Worm (Caenorhabditis elegans) whole organism, young adult: ENCODE data around the gene nep-3.

ENCODE experiments used
- C17E4.6 ChIP-seq: fragments of 200-800 bp; sonication (Bioruptor generic); IDR thresholded peaks from 2 replicates; pipeline ENCODE4 v1.3.6; 2022; ENCODE audit warnings: missing genetic modification reagents, missing genetic modification characterization, missing compliant biosample characterization
- F49E8.2 ChIP-seq: sonication (generic microtip); optimal IDR thresholded peaks from 3 replicates; lab custom pipeline; 2017; ENCODE audit warnings: missing genetic modification characterization, mild to moderate bottlenecking, missing compliant biosample characterization, antibody characterized with exemption, moderate library complexity; ENCODE audit not compliant: insufficient read depth
- F55B11.4 ChIP-seq: sonication (generic microtip); optimal IDR thresholded peaks from 2 replicates; lab custom pipeline; 2016; ENCODE audit warnings: missing compliant biosample characterization, missing genetic modification characterization, borderline replicate concordance; ENCODE audit not compliant: insufficient read depth
- Y56A3A.18 ChIP-seq: fragments of 200-800 bp; sonication (Bioruptor generic); IDR thresholded peaks from 2 replicates; pipeline ENCODE4 v1.3.6; 2022; ENCODE audit warnings: missing genetic modification reagents, missing genetic modification characterization, missing compliant biosample characterization
- atf-7 ChIP-seq: sonication (generic microtip); optimal IDR thresholded peaks from 2 replicates; lab custom pipeline; 2017; ENCODE audit warnings: mild to moderate bottlenecking, missing genetic modification characterization, missing compliant biosample characterization
- attf-5 ChIP-seq: fragments of 200-800 bp; sonication (Bioruptor generic); optimal IDR thresholded peaks from 2 replicates; lab custom pipeline; 2018; ENCODE audit warnings: mild to moderate bottlenecking, missing genetic modification characterization, missing compliant biosample characterization
- bed-2 ChIP-seq: fragments of 200-800 bp; sonication (Bioruptor generic); IDR thresholded peaks from 2 replicates; pipeline ENCODE4 v1.3.6; 2022; ENCODE audit warnings: missing genetic modification reagents, missing genetic modification characterization, missing compliant biosample characterization
- cebp-2 ChIP-seq: fragments of 200-800 bp; sonication (Bioruptor generic); IDR thresholded peaks from 2 replicates; pipeline ENCODE4 v1.3.6; 2022; ENCODE audit warnings: missing genetic modification characterization, missing compliant biosample characterization
- ceh-100 ChIP-seq: fragments of 200-800 bp; sonication (Bioruptor generic); IDR thresholded peaks from 2 replicates; pipeline ENCODE4 v1.3.6; 2022; ENCODE audit warnings: missing genetic modification reagents, missing genetic modification characterization, missing compliant biosample characterization
- ceh-58 ChIP-seq: fragments of 200-800 bp; sonication (Bioruptor generic); IDR thresholded peaks from 2 replicates; pipeline ENCODE4 v1.3.6; 2022; ENCODE audit warnings: missing genetic modification characterization, missing compliant biosample characterization
- die-1 ChIP-seq: sonication (generic microtip); optimal IDR thresholded peaks from 2 replicates; lab custom pipeline; 2016; ENCODE audit warnings: missing genotype, mild to moderate bottlenecking, missing genetic modification characterization, missing compliant biosample characterization
- dox-1 ChIP-seq: fragments of 200-800 bp; sonication (Bioruptor generic); IDR thresholded peaks from 2 replicates; pipeline ENCODE4 v1.3.6; 2022; ENCODE audit warnings: missing genetic modification reagents, missing genetic modification characterization, missing compliant biosample characterization
- egrh-3 ChIP-seq: fragments of 200-800 bp; sonication (Bioruptor generic); IDR thresholded peaks from 2 replicates; pipeline ENCODE4 v1.3.6; 2022; ENCODE audit warnings: missing genetic modification reagents, missing genetic modification characterization, missing compliant biosample characterization
- hlh-26 ChIP-seq: fragments of 200-800 bp; sonication (Bioruptor generic); conservative IDR thresholded peaks from 2 replicates; pipeline ENCODE4 v1.3.6; 2022; ENCODE audit warnings: missing genetic modification reagents, missing genetic modification characterization, missing compliant biosample characterization
- hmg-1.2 ChIP-seq: fragments of 200-800 bp; sonication (Bioruptor generic); IDR thresholded peaks from 2 replicates; pipeline ENCODE4 v1.3.6; 2022; ENCODE audit warnings: missing genetic modification reagents, missing genetic modification characterization, missing compliant biosample characterization
- hmg-20 ChIP-seq: fragments of 200-800 bp; sonication (Bioruptor generic); IDR thresholded peaks from 2 replicates; pipeline ENCODE4 v1.3.6; 2022; ENCODE audit warnings: missing genetic modification reagents, missing genetic modification characterization, missing compliant biosample characterization
- madf-10 ChIP-seq: sonication (generic microtip); optimal IDR thresholded peaks from 2 replicates; lab custom pipeline; 2016; ENCODE audit warnings: mild to moderate bottlenecking, missing genetic modification characterization, missing compliant biosample characterization
- madf-6 ChIP-seq: fragments of 200-800 bp; sonication (Bioruptor generic); IDR thresholded peaks from 2 replicates; pipeline ENCODE4 v1.3.6; 2022; ENCODE audit warnings: missing genetic modification reagents, missing genetic modification characterization, missing compliant biosample characterization
- madf-8 ChIP-seq: fragments of 200-800 bp; sonication (Bioruptor generic); conservative IDR thresholded peaks from 2 replicates; pipeline ENCODE4 v1.3.6; 2022; ENCODE audit warnings: missing genetic modification reagents, missing genetic modification characterization, missing compliant biosample characterization
- mel-28 ChIP-seq: sonication (generic microtip); optimal IDR thresholded peaks from 2 replicates; lab custom pipeline; 2016; ENCODE audit warnings: borderline replicate concordance, mild to moderate bottlenecking, missing genetic modification characterization, missing compliant biosample characterization
- mes-4 ChIP-seq: sonication (generic microtip); optimal IDR thresholded peaks from 2 replicates; lab custom pipeline; 2016; ENCODE audit warnings: missing genotype, missing genetic modification characterization, missing compliant biosample characterization
- mxl-1 ChIP-seq: sonication (generic microtip); optimal IDR thresholded peaks from 2 replicates; lab custom pipeline; 2016; ENCODE audit warnings: missing genetic modification characterization, missing compliant biosample characterization
- nfya-2 ChIP-seq: fragments of 200-800 bp; sonication (Bioruptor generic); IDR thresholded peaks from 2 replicates; pipeline ENCODE4 v1.3.6; 2022; ENCODE audit warnings: missing genetic modification reagents, missing genetic modification characterization, missing compliant biosample characterization
- nhr-120 ChIP-seq: fragments of 200-800 bp; sonication (Bioruptor generic); IDR thresholded peaks from 2 replicates; pipeline ENCODE4 v1.3.6; 2022; ENCODE audit warnings: missing genetic modification characterization, missing compliant biosample characterization
- rcor-1 ChIP-seq: fragments of 200-800 bp; sonication (Bioruptor generic); IDR thresholded peaks from 2 replicates; pipeline ENCODE4 v1.3.6; 2022; ENCODE audit warnings: missing genetic modification reagents, missing genetic modification characterization, missing compliant biosample characterization
- rec-8 ChIP-seq, 2 experiments: sonication (generic microtip); optimal IDR thresholded peaks; 2 replicates each; lab custom pipeline; 2016; ENCODE audit warnings: mild to moderate bottlenecking in 2 of 2, missing genetic modification characterization in 2 of 2, missing genetic modification reagents in 2 of 2, missing genotype in 2 of 2, missing biosample characterization in 1 of 2, missing compliant biosample characterization in 1 of 2, moderate library complexity in 1 of 2
- sea-2 ChIP-seq: fragments of 200-800 bp; sonication (Bioruptor generic); IDR thresholded peaks from 2 replicates; pipeline ENCODE4 v1.3.6; 2022; ENCODE audit warnings: missing genetic modification characterization, missing compliant biosample characterization
- snpc-4 ChIP-seq, 5 experiments: fragments of 150-350 bp in 1 of 5; sonication (generic microtip) in 4 of 5; optimal IDR thresholded peaks; 2 replicates each; lab custom pipeline; 2014 to 2018; ENCODE audit warnings: missing genetic modification characterization in 5 of 5, missing biosample characterization in 3 of 5, antibody characterized with exemption in 2 of 5, mild to moderate bottlenecking in 2 of 5, missing compliant biosample characterization in 2 of 5, missing genotype in 2 of 5, moderate library complexity in 2 of 5, missing genetic modification reagents in 1 of 5
- somi-1 ChIP-seq: fragments of 200-800 bp; sonication (Bioruptor generic); optimal IDR thresholded peaks from 2 replicates; lab custom pipeline; 2018; ENCODE audit warnings: mild to moderate bottlenecking, missing genetic modification characterization, missing compliant biosample characterization
- sptf-2 ChIP-seq: fragments of 200-800 bp; sonication (Bioruptor generic); optimal IDR thresholded peaks from 2 replicates; lab custom pipeline; 2018; ENCODE audit warnings: mild to moderate bottlenecking, missing genetic modification characterization, missing compliant biosample characterization
- unc-130 ChIP-seq: sonication (generic microtip); optimal IDR thresholded peaks from 2 replicates; lab custom pipeline; 2016; ENCODE audit warnings: missing genetic modification reagents, missing genetic modification characterization, missing compliant biosample characterization
- zfh-2 ChIP-seq: fragments of 200-800 bp; sonication (Bioruptor generic); conservative IDR thresholded peaks from 2 replicates; pipeline ENCODE4 v1.3.6; 2022; ENCODE audit warnings: missing genetic modification reagents, missing genetic modification characterization, missing compliant biosample characterization
- zim-3 ChIP-seq: sonication (generic microtip); optimal IDR thresholded peaks from 2 replicates; lab custom pipeline; 2017; ENCODE audit warnings: mild to moderate bottlenecking, missing genetic modification characterization, moderate library complexity, missing compliant biosample characterization
- ztf-26 ChIP-seq: sonication (generic microtip); optimal IDR thresholded peaks from 2 replicates; lab custom pipeline; 2017; ENCODE audit warnings: missing genetic modification characterization, missing compliant biosample characterization
- ztf-3 ChIP-seq: fragments of 200-800 bp; sonication (Bioruptor generic); optimal IDR thresholded peaks from 2 replicates; lab custom pipeline; 2018; ENCODE audit warnings: mild to moderate bottlenecking, missing genetic modification characterization, missing compliant biosample characterization
- ztf-6 ChIP-seq: fragments of 200-800 bp; sonication (Bioruptor generic); IDR thresholded peaks from 2 replicates; pipeline ENCODE4 v1.3.6; 2022; ENCODE audit warnings: missing genetic modification reagents, missing genetic modification characterization, missing compliant biosample characterization

The nep-3 gene

DNA sequence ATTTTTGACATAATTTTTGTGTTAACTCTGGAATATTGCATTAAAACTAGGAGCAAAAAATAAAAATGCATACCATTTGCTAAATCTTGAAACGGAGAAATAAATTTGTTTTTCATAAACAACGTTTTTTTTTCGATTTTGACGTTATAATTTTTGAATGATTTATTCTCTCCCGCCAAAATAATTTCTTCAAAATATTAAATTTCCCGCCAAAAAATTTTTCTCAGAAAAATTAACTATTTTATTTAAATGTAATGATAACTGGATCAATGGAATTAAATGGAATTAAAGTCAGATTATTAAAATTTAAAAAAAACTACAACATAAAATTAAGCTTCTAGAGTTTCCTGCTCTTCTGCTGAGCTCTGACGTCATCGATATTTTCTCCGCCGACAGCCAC, at the start of gene nep-3:
Gene nep-3, minus strand, starts transcription at position 101 of the 400 bp plus-strand sequence.
- TF ChIP-seq ceh-100 (GFP tag; lab: Robert Waterston, UW), result no peak
- TF ChIP-seq atf-7 (tag; lab: Kevin White, UChicago), result no peak
- no peak for TF ChIP-seq ceh-58
- TF ChIP-seq hmg-1.2 (GFP tag; lab: Robert Waterston, UW), result no peak
- no peak for TF ChIP-seq rcor-1
- TF ChIP-seq zfh-2, result no peak
- TF ChIP-seq Y56A3A.18, result no peak
- TF ChIP-seq C17E4.6 (GFP tag; lab: Robert Waterston, UW), result no peak
- no peak for TF ChIP-seq ztf-26 (tag; lab: Kevin White, UChicago)
- TF ChIP-seq mxl-1 (tag; lab: Kevin White, UChicago), result no peak
- TF ChIP-seq madf-8 (GFP tag; lab: Robert Waterston, UW), result no peak
- no peak for TF ChIP-seq zim-3 (tag; lab: Kevin White, UChicago)
- no peak for TF ChIP-seq unc-130

DNA sequence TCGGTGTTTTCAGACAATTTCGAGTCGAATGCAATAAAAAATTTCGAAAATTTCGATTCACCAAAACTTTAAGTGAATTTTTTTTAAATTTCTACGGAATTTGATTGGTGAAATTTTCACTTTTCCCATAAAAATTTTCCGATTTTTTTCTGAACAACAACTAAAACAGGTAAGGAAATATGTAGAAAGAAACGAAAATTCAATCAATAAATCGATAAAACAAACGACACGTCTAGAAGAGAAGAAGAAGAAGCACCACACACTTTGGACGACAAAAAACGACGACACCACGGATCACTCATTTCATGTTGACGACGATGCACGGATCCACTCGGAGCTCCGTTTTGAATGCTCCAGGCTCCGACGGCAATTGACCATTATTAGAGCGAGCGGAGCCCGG, 45.7 kb upstream of the nep-3 start:
- no peak for TF ChIP-seq attf-5 (GFP tag; lab: Kevin White, UChicago)
- TF ChIP-seq ztf-6 (GFP tag; lab: Robert Waterston, UW), result no peak
- no peak for TF ChIP-seq hmg-1.2 (GFP tag; lab: Robert Waterston, UW)
- no peak for TF ChIP-seq rec-8 (tag; optimal IDR thresholded peaks at IDR 0.05; lab: Kevin White, UChicago)
- TF ChIP-seq C17E4.6 (GFP tag; lab: Robert Waterston, UW), result no peak
- no peak for TF ChIP-seq F55B11.4
- TF ChIP-seq madf-6 (GFP tag; lab: Robert Waterston, UW), result no peak
- no peak for TF ChIP-seq unc-130
- no peak for TF ChIP-seq sea-2 (GFP tag; lab: Robert Waterston, UW)
- no peak for TF ChIP-seq somi-1
- TF ChIP-seq mel-28 (tag; lab: Kevin White, UChicago), result no peak
- no peak for TF ChIP-seq ztf-3 (GFP tag; lab: Kevin White, UChicago)
- no peak for TF ChIP-seq ceh-58
- no peak for TF ChIP-seq die-1 (tag; lab: Kevin White, UChicago)

DNA sequence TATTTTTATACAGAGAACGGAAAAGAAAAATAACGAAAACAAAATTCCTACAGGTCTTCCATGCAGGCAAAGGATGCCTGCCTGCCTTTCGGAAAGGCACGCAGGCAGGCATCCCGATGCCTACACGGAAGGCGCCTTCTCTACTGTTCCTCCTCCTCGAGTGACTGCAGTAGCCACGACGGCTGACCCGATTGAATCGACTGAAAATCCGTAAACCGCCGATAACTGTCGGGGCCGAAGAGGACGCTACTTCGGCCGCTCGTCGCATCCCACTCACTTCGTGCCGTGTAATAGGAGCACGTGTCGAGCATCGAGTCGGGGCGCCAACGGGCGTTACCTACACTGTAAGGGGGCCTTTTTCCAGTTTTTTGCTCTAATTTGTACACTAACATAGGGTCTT, 43.6 kb upstream of the nep-3 start:
- TF ChIP-seq mxl-1 (tag; lab: Kevin White, UChicago) (no peak), madf-10 (no peak), hlh-26 (no peak), egrh-3 (peak; percentile 11; the same call in 1 of the 2 replicates), snpc-4 (GFP tag; optimal IDR thresholded peaks at IDR 0.05; lab: Kevin White, UChicago) (no peak), snpc-4 (tag; optimal IDR thresholded peaks at IDR 0.05; lab: Kevin White, UChicago) (no peak), nfya-2 (no peak), sptf-2 (GFP tag; lab: Kevin White, UChicago) (no peak), dox-1 (no peak), mes-4 (no peak), bed-2 (GFP tag; lab: Robert Waterston, UW) (no peak), zfh-2 (peak; percentile 60), F49E8.2 (tag; lab: Kevin White, UChicago) (no peak), nhr-120 (GFP tag; lab: Robert Waterston, UW) (no peak), hmg-20 (GFP tag; lab: Robert Waterston, UW) (no peak), cebp-2 (GFP tag; lab: Robert Waterston, UW) (no peak)
